Fruit fly (Drosophila melanogaster) whole organism, embryonic: ENCODE measurements around the gene Spt20.
A peak's percentile ranks its signal among the peaks of the same experiment; 100 is the strongest.

Source experiments
- CG2678 ChIP-seq: fragments of 200-800 bp; sonication (Bioruptor generic); optimal IDR thresholded peaks from 3 replicates; lab custom pipeline; 2019; ENCODE audit warnings: missing biosample characterization, mild to moderate bottlenecking, missing genetic modification characterization, moderate library complexity
- CG34422 ChIP-seq: fragments of 200-800 bp; sonication (Bioruptor generic); IDR thresholded peaks from 3 replicates; pipeline ENCODE4 v1.3.6; 2022; ENCODE audit warnings: missing biosample characterization, missing genetic modification characterization
- btn ChIP-seq: fragments of 200-800 bp; sonication (Bioruptor generic); optimal IDR thresholded peaks from 2 replicates; lab custom pipeline; 2016; ENCODE audit warnings: missing biosample characterization, missing genetic modification characterization
- kni ChIP-seq: fragments of 200-800 bp; sonication (Bioruptor generic); optimal IDR thresholded peaks from 3 replicates; lab custom pipeline; 2017; ENCODE audit warnings: mild to moderate bottlenecking, missing biosample characterization, missing genetic modification reagents, missing genetic modification characterization
- knrl ChIP-seq: fragments of 200-800 bp; sonication (Bioruptor generic); IDR thresholded peaks from 3 replicates; pipeline ENCODE4 v1.3.6; 2022; ENCODE audit warnings: missing biosample characterization, missing genetic modification characterization; ENCODE audit not compliant: partially characterized antibody
- nerfin-2 ChIP-seq: fragments of 200-800 bp; sonication (Bioruptor generic); IDR thresholded peaks from 2 replicates; pipeline ENCODE4 v1.3.6; 2022; ENCODE audit warnings: missing biosample characterization, missing genetic modification characterization; ENCODE audit not compliant: partially characterized antibody
- zfh1 ChIP-seq: fragments of 200-800 bp; sonication (Bioruptor generic); IDR thresholded peaks from 3 replicates; pipeline ENCODE4 v1.3.6; 2022; ENCODE audit warnings: missing biosample characterization, missing genetic modification characterization

DNA sequence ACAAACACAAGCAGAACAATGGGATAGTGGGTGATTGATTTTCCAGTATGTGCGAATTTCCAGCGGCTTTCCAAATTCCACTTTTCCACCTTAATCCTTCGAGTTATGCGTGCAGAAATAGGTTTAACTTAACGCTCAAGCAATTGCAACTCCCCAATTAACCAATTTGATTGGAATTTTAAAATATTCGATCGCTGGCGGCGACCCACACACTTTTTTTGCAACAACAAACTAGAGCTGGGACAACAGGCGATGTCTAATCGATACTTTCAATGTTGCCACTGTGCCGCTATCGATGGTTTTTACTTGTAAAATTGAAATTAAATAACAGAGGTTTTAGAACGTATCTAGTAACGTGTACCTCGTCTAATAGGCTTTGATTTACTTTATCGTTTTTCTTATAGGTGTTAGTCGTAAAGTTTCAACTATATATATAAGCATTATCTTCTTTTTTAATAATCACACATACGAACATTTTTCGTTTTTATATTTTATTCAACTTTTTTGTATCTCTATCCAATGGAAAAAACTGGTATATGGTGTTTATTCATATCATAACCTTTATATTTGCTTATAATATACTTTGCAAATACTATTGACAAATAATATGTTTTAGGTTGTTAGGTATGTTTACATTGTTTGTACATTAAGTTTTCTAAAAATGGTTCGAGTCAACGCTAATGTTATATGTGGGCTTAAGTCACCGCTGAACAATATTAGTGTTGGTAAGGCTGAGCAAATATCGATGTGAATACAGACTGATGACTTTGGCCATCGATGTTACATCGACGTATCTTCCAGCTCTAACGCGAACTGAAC is 16.3 kb upstream of the Spt20 start, which contains the start of the genes Abp1 and Tgi:
- TF ChIP-seq kni (GFP tag; lab: Kevin White, UChicago) (no peak), btn (GFP tag; lab: Kevin White, UChicago) (no peak), knrl (GFP tag; lab: Robert Waterston, UW) (peak; percentile 79), zfh1 (no peak), nerfin-2 (GFP tag; lab: Robert Waterston, UW) (peak; percentile 62), CG34422 (GFP tag; lab: Robert Waterston, UW) (peak; percentile 68; the same call in 1 of the 3 replicates), CG2678 (tag; lab: Kevin White, UChicago) (no peak)
